Worm (Caenorhabditis elegans) whole organism, L1 larva: Measurements from ENCODE around the gene sra-27.

Source experiments
- C34B4.2 ChIP-seq: sonication (generic microtip); optimal IDR thresholded peaks from 2 replicates; lab custom pipeline; 2017; ENCODE audit warnings: mild to moderate bottlenecking, missing genetic modification characterization, missing compliant biosample characterization
- F16B12.6 ChIP-seq: fragments of 150-350 bp; optimal IDR thresholded peaks from 2 replicates; lab custom pipeline; 2014; ENCODE audit warnings: missing biosample characterization, missing genetic modification characterization
- Y116A8C.19 ChIP-seq: sonication (generic microtip); optimal IDR thresholded peaks from 2 replicates; lab custom pipeline; 2016; ENCODE audit warnings: missing compliant biosample characterization, missing genetic modification characterization, borderline replicate concordance
- aha-1 ChIP-seq: fragments of 150-350 bp; optimal IDR thresholded peaks from 2 replicates; lab custom pipeline; 2014; ENCODE audit warnings: missing biosample characterization, missing genetic modification characterization
- blmp-1 ChIP-seq: fragments of 150-350 bp; optimal IDR thresholded peaks from 2 replicates; lab custom pipeline; 2014; ENCODE audit warnings: missing biosample characterization, missing genetic modification characterization
- ceh-63 ChIP-seq: fragments of 200-800 bp; sonication (Bioruptor generic); optimal IDR thresholded peaks from 2 replicates; lab custom pipeline; 2018; ENCODE audit warnings: mild to moderate bottlenecking, missing genetic modification characterization, missing compliant biosample characterization
- ceh-8 ChIP-seq: fragments of 200-800 bp; sonication (Bioruptor generic); optimal IDR thresholded peaks from 2 replicates; lab custom pipeline; 2018; ENCODE audit warnings: mild to moderate bottlenecking, missing genetic modification characterization, moderate library complexity, missing compliant biosample characterization
- ceh-82 ChIP-seq, 3 experiments: fragments of 150-350 bp in 1 of 3; sonication (generic microtip) in 2 of 3; optimal IDR thresholded peaks; 2 replicates each; lab custom pipeline; 2014 to 2017; ENCODE audit warnings: missing biosample characterization in 3 of 3, missing genetic modification characterization in 3 of 3
- dpl-1 ChIP-seq, 3 experiments: fragments of 150-350 bp in 2 of 3; sonication (generic microtip) in 1 of 3; optimal IDR thresholded peaks; 2 replicates each; lab custom pipeline; 2014 to 2017; ENCODE audit warnings: missing biosample characterization in 3 of 3, missing genetic modification characterization in 3 of 3, missing genetic modification reagents in 3 of 3
- efl-1 ChIP-seq, 4 experiments: fragments of 150-350 bp; optimal IDR thresholded peaks in 3 of 4; peaks in 1 of 4; 1 replicate in 1 of 4; 2 replicates in 3 of 4; lab custom pipeline; 2014; ENCODE audit warnings: missing biosample characterization in 2 of 4, missing genetic modification characterization in 2 of 4, missing genetic modification reagents in 2 of 4
- efl-3 ChIP-seq: fragments of 200-800 bp; sonication (Bioruptor generic); optimal IDR thresholded peaks from 2 replicates; lab custom pipeline; 2018; ENCODE audit warnings: mild to moderate bottlenecking, missing genetic modification characterization, missing compliant biosample characterization
- egl-13 ChIP-seq: sonication (generic microtip); optimal IDR thresholded peaks from 2 replicates; lab custom pipeline; 2016; ENCODE audit warnings: missing genotype, missing genetic modification reagents, missing genetic modification characterization, missing compliant biosample characterization
- elt-2 ChIP-seq: sonication (generic microtip); optimal IDR thresholded peaks from 2 replicates; lab custom pipeline; 2016; ENCODE audit warnings: missing genetic modification characterization, mild to moderate bottlenecking, inconsistent platforms, missing compliant biosample characterization, missing genetic modification reagents
- ets-5 ChIP-seq: fragments of 200-800 bp; sonication (Bioruptor generic); IDR thresholded peaks from 2 replicates; pipeline ENCODE4 v1.3.6; 2022; ENCODE audit warnings: missing genetic modification characterization, missing compliant biosample characterization
- fkh-10 ChIP-seq: sonication (generic microtip); optimal IDR thresholded peaks from 2 replicates; lab custom pipeline; 2017; ENCODE audit warnings: missing biosample characterization, missing genetic modification reagents, missing genetic modification characterization
- fkh-4 ChIP-seq: sonication (generic microtip); optimal IDR thresholded peaks from 2 replicates; lab custom pipeline; 2016; ENCODE audit warnings: missing compliant biosample characterization, missing genetic modification characterization, borderline replicate concordance
- fkh-8 ChIP-seq: sonication (generic microtip); optimal IDR thresholded peaks from 2 replicates; lab custom pipeline; 2016; ENCODE audit warnings: mild to moderate bottlenecking, missing genetic modification characterization, missing compliant biosample characterization
- grh-1 ChIP-seq: fragments of 200-800 bp; sonication (Bioruptor generic); IDR thresholded peaks from 2 replicates; pipeline ENCODE4 v1.3.6; 2022; ENCODE audit warnings: missing genetic modification reagents, missing genetic modification characterization, missing compliant biosample characterization
- hlh-17 ChIP-seq: fragments of 200-800 bp; sonication (Bioruptor generic); optimal IDR thresholded peaks from 2 replicates; lab custom pipeline; 2018; ENCODE audit warnings: missing genetic modification characterization, mild to moderate bottlenecking, missing compliant biosample characterization, moderate library complexity, borderline replicate concordance
- irx-1 ChIP-seq: sonication (generic microtip); optimal IDR thresholded peaks from 2 replicates; lab custom pipeline; 2016; ENCODE audit warnings: missing genetic modification characterization, missing compliant biosample characterization
- lin-13 ChIP-seq: fragments of 150-350 bp; optimal IDR thresholded peaks from 2 replicates; lab custom pipeline; 2014; ENCODE audit warnings: missing biosample characterization, missing genetic modification reagents, missing genetic modification characterization
- lin-14 ChIP-seq: fragments of 200-800 bp; sonication (Bioruptor generic); optimal IDR thresholded peaks from 2 replicates; lab custom pipeline; 2018; ENCODE audit warnings: mild to moderate bottlenecking, missing genetic modification characterization, moderate library complexity, missing compliant biosample characterization
- lin-15B ChIP-seq: fragments of 150-350 bp; sonication (generic microtip); optimal IDR thresholded peaks from 3 replicates; lab custom pipeline; 2014; ENCODE audit warnings: missing biosample characterization, missing genetic modification characterization
- lin-39 ChIP-seq: fragments of 150-350 bp; optimal IDR thresholded peaks from 2 replicates; lab custom pipeline; 2014; ENCODE audit warnings: missing biosample characterization, missing genetic modification reagents, missing genetic modification characterization
- lir-3 ChIP-seq: sonication (generic microtip); optimal IDR thresholded peaks from 2 replicates; lab custom pipeline; 2016; ENCODE audit warnings: mild to moderate bottlenecking, missing genetic modification characterization, moderate library complexity, missing compliant biosample characterization; ENCODE audit not compliant: poor library complexity
- lsy-2 ChIP-seq, 2 experiments: fragments of 150-350 bp; optimal IDR thresholded peaks; 2 replicates each; lab custom pipeline; 2014; ENCODE audit warnings: missing biosample characterization in 2 of 2, missing genetic modification characterization in 2 of 2
- mab-9 ChIP-seq: fragments of 200-800 bp; sonication (Bioruptor generic); IDR thresholded peaks from 2 replicates; pipeline ENCODE4 v1.3.6; 2022; ENCODE audit warnings: missing genetic modification reagents, missing genetic modification characterization, missing compliant biosample characterization
- mdl-1 ChIP-seq, 2 experiments: fragments of 150-350 bp; optimal IDR thresholded peaks; 2 replicates each; lab custom pipeline; 2014 to 2017; ENCODE audit warnings: missing biosample characterization in 2 of 2, missing genetic modification characterization in 2 of 2, inconsistent platforms in 1 of 2
- mep-1 ChIP-seq: fragments of 150-350 bp; optimal IDR thresholded peaks from 2 replicates; lab custom pipeline; 2014; ENCODE audit warnings: missing biosample characterization, missing genetic modification characterization
- nhr-237 ChIP-seq: fragments of 150-350 bp; optimal IDR thresholded peaks from 2 replicates; lab custom pipeline; 2014; ENCODE audit warnings: missing biosample characterization, missing genetic modification characterization
- nhr-71 ChIP-seq: sonication (generic microtip); optimal IDR thresholded peaks from 2 replicates; lab custom pipeline; 2016; ENCODE audit warnings: mild to moderate bottlenecking, missing genetic modification characterization, moderate library complexity, missing compliant biosample characterization
- nhr-84 ChIP-seq: sonication (generic microtip); optimal IDR thresholded peaks from 2 replicates; lab custom pipeline; 2017; ENCODE audit warnings: missing biosample characterization, missing genetic modification characterization
- pqm-1 ChIP-seq: sonication (generic microtip); optimal IDR thresholded peaks from 3 replicates; lab custom pipeline; 2017; ENCODE audit warnings: missing biosample characterization, missing genetic modification characterization
- rnt-1 ChIP-seq: sonication (generic microtip); optimal IDR thresholded peaks from 2 replicates; lab custom pipeline; 2016; ENCODE audit warnings: mild to moderate bottlenecking, missing genetic modification characterization, moderate library complexity, missing compliant biosample characterization
- snu-23 ChIP-seq: sonication (generic microtip); optimal IDR thresholded peaks from 2 replicates; lab custom pipeline; 2016; ENCODE audit warnings: missing genetic modification characterization, missing compliant biosample characterization
- sox-4 ChIP-seq: sonication (generic microtip); optimal IDR thresholded peaks from 2 replicates; lab custom pipeline; 2016; ENCODE audit warnings: missing genetic modification characterization, missing compliant biosample characterization
- sptf-1 ChIP-seq: fragments of 150-350 bp; optimal IDR thresholded peaks from 2 replicates; lab custom pipeline; 2014; ENCODE audit warnings: missing biosample characterization, missing genetic modification characterization
- swsn-7 ChIP-seq: sonication (generic microtip); optimal IDR thresholded peaks from 2 replicates; lab custom pipeline; 2016; ENCODE audit warnings: missing genetic modification characterization, missing compliant biosample characterization
- tbx-2 ChIP-seq: sonication (generic microtip); optimal IDR thresholded peaks from 2 replicates; lab custom pipeline; 2016; ENCODE audit warnings: missing genetic modification characterization, missing compliant biosample characterization
- tlp-1 ChIP-seq: fragments of 150-350 bp; optimal IDR thresholded peaks from 2 replicates; lab custom pipeline; 2014; ENCODE audit warnings: missing biosample characterization, missing genetic modification characterization
- unc-130 ChIP-seq: fragments of 150-350 bp; optimal IDR thresholded peaks from 2 replicates; lab custom pipeline; 2017; ENCODE audit warnings: missing biosample characterization, missing genetic modification characterization, inconsistent platforms
- unc-30 ChIP-seq: sonication (generic microtip); optimal IDR thresholded peaks from 2 replicates; lab custom pipeline; 2017; ENCODE audit warnings: missing biosample characterization, missing genetic modification characterization
- unc-86 ChIP-seq: sonication (generic microtip); optimal IDR thresholded peaks from 2 replicates; lab custom pipeline; 2016; ENCODE audit warnings: missing genetic modification characterization, missing compliant biosample characterization
- unc-98 ChIP-seq: fragments of 200-800 bp; sonication (Bioruptor generic); IDR thresholded peaks from 2 replicates; pipeline ENCODE4 v1.3.6; 2022; ENCODE audit warnings: missing genetic modification characterization, missing compliant biosample characterization
- zag-1 ChIP-seq: fragments of 150-350 bp; optimal IDR thresholded peaks from 2 replicates; lab custom pipeline; 2014; ENCODE audit warnings: missing biosample characterization, missing genetic modification characterization
- ztf-4 ChIP-seq: fragments of 150-350 bp; optimal IDR thresholded peaks from 2 replicates; lab custom pipeline; 2014; ENCODE audit warnings: missing biosample characterization, missing genetic modification characterization

Gene sra-27

DNA sequence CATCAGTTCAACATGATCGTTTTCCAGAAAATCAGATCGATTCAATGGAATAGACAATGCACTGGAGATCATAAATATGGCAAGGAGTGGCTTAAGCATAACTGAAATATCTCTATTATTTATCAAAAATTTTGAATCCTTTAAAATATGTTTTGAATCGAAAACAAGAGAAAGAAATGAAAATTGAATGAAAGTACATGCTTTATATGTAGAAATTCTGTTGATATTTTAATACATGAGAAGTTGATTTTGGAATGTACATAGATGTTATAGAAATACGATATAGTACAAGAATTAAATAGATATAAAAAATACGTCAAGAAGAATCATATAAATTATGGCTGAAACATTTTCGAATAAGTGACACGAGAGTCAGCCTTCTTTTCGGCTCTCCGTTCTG is 23.4 kb downstream of the sra-27 start, which contains the start of gene C56C10.9:
Gene C56C10.9, minus strand, starts transcription at position 101 of the 400 bp plus-strand sequence.
- TF ChIP-seq aha-1 (no peak), lin-14 (GFP tag; lab: Kevin White, UChicago) (no peak), fkh-8 (no peak), fkh-4 (tag; lab: Kevin White, UChicago) (no peak), rnt-1 (tag; lab: Kevin White, UChicago) (no peak), nhr-84 (tag; lab: Kevin White, UChicago) (no peak), lir-3 (tag; lab: Kevin White, UChicago) (no peak), unc-130 (tag; lab: Kevin White, UChicago) (no peak), ceh-8 (GFP tag; lab: Kevin White, UChicago) (no peak), ets-5 (GFP tag; lab: Robert Waterston, UW) (no peak), fkh-10 (no peak), efl-3 (GFP tag; lab: Kevin White, UChicago) (no peak), elt-2 (tag; lab: Kevin White, UChicago) (no peak), nhr-71 (no peak)
- TF ChIP-seq, all 84 proteins: peak for 0

DNA sequence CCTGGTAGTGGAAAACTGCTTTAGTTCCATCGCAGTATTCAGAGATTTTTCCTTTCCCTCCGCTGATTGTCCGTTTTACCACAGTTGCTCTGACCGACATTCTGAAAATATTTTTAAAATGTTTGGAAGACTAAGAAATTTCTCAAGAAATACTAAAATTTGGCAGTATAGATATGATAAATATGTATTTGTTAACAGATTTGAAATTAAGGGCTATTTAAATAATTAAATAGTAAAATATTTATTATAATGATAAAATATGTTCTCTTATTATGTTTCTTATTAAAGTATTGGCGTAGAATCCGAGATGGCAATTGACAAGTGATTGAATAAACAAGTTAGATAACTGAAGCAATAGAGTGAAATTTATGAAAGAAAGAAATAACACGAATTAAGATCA is 25.3 kb downstream of the sra-27 start, which contains the start of gene aipr-1:
Gene aipr-1, minus strand, starts transcription at position 101 of the 400 bp plus-strand sequence.
- TF ChIP-seq snu-23, result no peak
- TF ChIP-seq swsn-7 (tag; lab: Kevin White, UChicago), result no peak
- TF ChIP-seq sox-4 (tag; lab: Kevin White, UChicago), result no peak
- TF ChIP-seq unc-30, result no peak
- TF ChIP-seq pqm-1 (tag; lab: Kevin White, UChicago), result no peak
- TF ChIP-seq aha-1, result no peak
- TF ChIP-seq ceh-63, result no peak
- TF ChIP-seq egl-13 (tag; lab: Kevin White, UChicago), result no peak
- no peak for TF ChIP-seq mab-9
- TF ChIP-seq nhr-237 (tag; lab: Kevin White, UChicago), result no peak
- TF ChIP-seq lin-14 (GFP tag; lab: Kevin White, UChicago), result no peak
- no peak for TF ChIP-seq grh-1 (GFP tag; lab: Robert Waterston, UW)
- no peak for TF ChIP-seq dpl-1 (GFP tag; optimal IDR thresholded peaks at IDR 0.05; lab: Kevin White, UChicago)
- TF ChIP-seq, all 84 proteins: peak for 0

- no peak for TF ChIP-seq tlp-1 (tag; lab: Kevin White, UChicago)
- TF ChIP-seq lin-15B (tag; lab: Kevin White, UChicago), result no peak
- TF ChIP-seq F16B12.6, result no peak
- no peak for TF ChIP-seq mep-1
- TF ChIP-seq swsn-7 (tag; lab: Kevin White, UChicago), result no peak
- no peak for TF ChIP-seq grh-1 (GFP tag; lab: Robert Waterston, UW)
- TF ChIP-seq blmp-1 (tag; lab: Kevin White, UChicago), result no peak
- TF ChIP-seq irx-1 (tag; lab: Kevin White, UChicago), result no peak
- TF ChIP-seq hlh-17 (GFP tag; lab: Kevin White, UChicago), result no peak
- no peak for TF ChIP-seq Y116A8C.19
- TF ChIP-seq unc-86 (tag; lab: Kevin White, UChicago), result no peak
- no peak for TF ChIP-seq aha-1
- no peak for TF ChIP-seq lin-14 (GFP tag; lab: Kevin White, UChicago)
- TF ChIP-seq ceh-63, result no peak
- TF ChIP-seq, all 84 proteins: peak for 0
These were observed 28.7 kb downstream of the sra-27 start for ce11 chrII:6597507-6597906.

ce11 chrII:6598050-6598449 is 29.2 kb downstream of the sra-27 start, which contains the start of gene dnj-8:
dnj-8 (minus strand) TSS chrII:6598080.
- TF ChIP-seq pqm-1 (tag; lab: Kevin White, UChicago) (no peak), tbx-2 (tag; lab: Kevin White, UChicago) (no peak), ceh-82 (tag; optimal IDR thresholded peaks at IDR 0.05; lab: Kevin White, UChicago) (peak in 1 of 3 experiments; percentile 11), sox-4 (tag; lab: Kevin White, UChicago) (no peak), snu-23 (no peak), lin-15B (tag; lab: Kevin White, UChicago) (peak; percentile 2), zag-1 (no peak), lin-39 (tag; lab: Kevin White, UChicago) (no peak), fkh-8 (peak; percentile 1), unc-98 (GFP tag; lab: Robert Waterston, UW) (no peak), ztf-4 (tag; lab: Kevin White, UChicago) (no peak), mdl-1 (tag; optimal IDR thresholded peaks at IDR 0.05; lab: Kevin White, UChicago) (no peak), C34B4.2 (tag; lab: Kevin White, UChicago) (no peak), sptf-1 (no peak), elt-2 (tag; lab: Kevin White, UChicago) (no peak), lsy-2 (tag; optimal IDR thresholded peaks at IDR 0.05; lab: Kevin White, UChicago) (peak in 1 of 2 experiments; percentile 15), dpl-1 (GFP tag; optimal IDR thresholded peaks at IDR 0.05; lab: Kevin White, UChicago) (peak in 1 of 3 experiments; percentile 21), lin-13 (no peak), F16B12.6 (peak; percentile 4), ceh-8 (GFP tag; lab: Kevin White, UChicago) (no peak), efl-1 (optimal IDR thresholded peaks at IDR 0.05; lab: Kevin White, UChicago) (peak; percentile 2 to 10), efl-1 (GFP tag; optimal IDR thresholded peaks at IDR 0.05 in 1 of 2; lab: Kevin White, UChicago) (peak in 1 of 2 experiments; percentile 12)
